Fruit fly (Drosophila melanogaster): ENCODE measurements around the gene Sidpn.
A peak's percentile ranks its signal among the peaks of the same experiment; 100 is the strongest.

Gene Sidpn

DNA sequence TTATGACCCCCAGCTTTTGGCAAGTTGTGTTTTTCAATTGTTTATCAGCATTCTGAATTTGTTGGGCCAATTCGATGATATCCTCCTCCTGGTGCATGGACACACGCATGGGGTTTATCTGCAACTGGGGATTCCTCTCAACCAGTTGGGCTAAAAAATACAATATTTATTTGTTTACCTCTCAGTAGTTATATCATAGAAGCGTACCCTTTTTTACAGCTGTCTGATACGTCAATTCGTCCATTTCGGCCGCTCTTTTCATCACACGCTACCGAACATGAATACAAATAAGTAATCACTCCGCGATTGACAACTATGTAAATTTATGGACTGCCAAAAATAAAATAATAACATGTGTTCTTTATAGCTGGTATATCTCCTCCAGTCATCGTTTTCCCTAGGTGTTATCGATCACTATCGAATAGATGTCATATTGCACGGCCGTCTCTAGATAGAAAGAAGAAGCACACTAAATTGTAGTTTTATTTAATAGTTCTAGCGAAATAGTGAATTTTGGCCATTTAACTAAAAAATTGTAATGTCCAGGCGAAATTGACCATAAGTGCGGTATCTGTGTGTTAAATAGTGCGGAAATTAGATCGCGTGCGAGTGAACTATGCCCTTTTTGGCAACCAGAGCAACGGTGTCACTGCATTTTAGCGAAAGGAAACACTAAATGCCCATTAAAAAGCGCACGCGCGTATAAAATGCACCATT is 6.9 kb downstream of the Sidpn start, which contains the start of the genes mib2 and CG31800 (continued):
- TF ChIP-seq CG6808 (GFP tag; optimal IDR thresholded peaks at IDR 0.05): peak; percentile 13
- no peak for TF ChIP-seq Gug (GFP tag; IDR thresholded peaks at IDR 0.05)
- no peak for TF ChIP-seq Lpt (GFP tag; optimal IDR thresholded peaks at IDR 0.05)
- no peak for TF ChIP-seq eg (GFP tag; IDR thresholded peaks at IDR 0.05)
- TF ChIP-seq fkh (GFP tag; optimal IDR thresholded peaks at IDR 0.05): peak; percentile 36
- TF ChIP-seq Smox (GFP tag; optimal IDR thresholded peaks at IDR 0.05): no peak
- TF ChIP-seq dac (GFP tag; optimal IDR thresholded peaks at IDR 0.05): no peak
- TF ChIP-seq Met (GFP tag; optimal IDR thresholded peaks at IDR 0.05): no peak
- TF ChIP-seq CG34406 (GFP tag; optimal IDR thresholded peaks at IDR 0.05): no peak
- no peak for TF ChIP-seq CG6792 (GFP tag; optimal IDR thresholded peaks at IDR 0.05)
- no peak for TF ChIP-seq CG9139 (GFP tag; optimal IDR thresholded peaks at IDR 0.05)
- TF ChIP-seq fd85E (GFP tag; optimal IDR thresholded peaks at IDR 0.05): no peak
- TF ChIP-seq acj6 (GFP tag; optimal IDR thresholded peaks at IDR 0.05): peak; percentile 3
- TF ChIP-seq CG7368 (GFP tag; optimal IDR thresholded peaks at IDR 0.05): no peak
- TF ChIP-seq CG11294 (GFP tag; IDR thresholded peaks at IDR 0.05): no peak
- TF ChIP-seq CG6854 (GFP tag; optimal IDR thresholded peaks at IDR 0.05): no peak
- no peak for TF ChIP-seq CG3032 (tag; optimal IDR thresholded peaks at IDR 0.05)
- TF ChIP-seq Hr4 (GFP tag; optimal IDR thresholded peaks at IDR 0.05): no peak
- no peak for TF ChIP-seq topi (GFP tag; optimal IDR thresholded peaks at IDR 0.05)
- TF ChIP-seq pdm3 (GFP tag; optimal IDR thresholded peaks at IDR 0.05): no peak
- peak; percentile 16 for TF ChIP-seq achi (GFP tag; optimal IDR thresholded peaks at IDR 0.05)
- no peak for TF ChIP-seq Hr38 (GFP tag; optimal IDR thresholded peaks at IDR 0.05)
- no peak for TF ChIP-seq net (GFP tag; optimal IDR thresholded peaks at IDR 0.05)
- TF ChIP-seq CG8319 (GFP tag; optimal IDR thresholded peaks at IDR 0.05): no peak
- TF ChIP-seq CG11902 (GFP tag; optimal IDR thresholded peaks at IDR 0.05): no peak
- TF ChIP-seq CG16779 (tag; optimal IDR thresholded peaks at IDR 0.05): no peak

dm6 chr2L:19035013-19035412 is 7.5 kb downstream of the Sidpn start:
- TF ChIP-seq Eip93F (GFP tag; optimal IDR thresholded peaks at IDR 0.05) (peak; percentile 37), esn (GFP tag; optimal IDR thresholded peaks at IDR 0.05) (no peak), svp (GFP tag) (peak; percentile 90)

- TF ChIP-seq topi (GFP tag; optimal IDR thresholded peaks at IDR 0.05): no peak
- peak; percentile 31 for TF ChIP-seq pdm3 (GFP tag; optimal IDR thresholded peaks at IDR 0.05)
- no peak for TF ChIP-seq CG8319 (GFP tag; optimal IDR thresholded peaks at IDR 0.05)
- no peak for TF ChIP-seq CG10669 (GFP tag; optimal IDR thresholded peaks at IDR 0.05)
- no peak for TF ChIP-seq Sox15 (GFP tag; optimal IDR thresholded peaks at IDR 0.05)
- no peak for TF ChIP-seq CG6163 (GFP tag; IDR thresholded peaks at IDR 0.05)
- no peak for TF ChIP-seq CG15336 (GFP tag; IDR thresholded peaks at IDR 0.05)
- TF ChIP-seq CG32006 (GFP tag; optimal IDR thresholded peaks at IDR 0.05): peak; percentile 34
- TF ChIP-seq CG11902 (GFP tag; optimal IDR thresholded peaks at IDR 0.05): no peak
- peak; percentile 14 for TF ChIP-seq esn (GFP tag; optimal IDR thresholded peaks at IDR 0.05)
- TF ChIP-seq dac (GFP tag; optimal IDR thresholded peaks at IDR 0.05): no peak
- TF ChIP-seq CG3919 (GFP tag; optimal IDR thresholded peaks at IDR 0.05): peak; percentile 11
- peak; percentile 14 for TF ChIP-seq CG8632 (GFP tag; optimal IDR thresholded peaks at IDR 0.05)
- TF ChIP-seq ss (GFP tag; optimal IDR thresholded peaks at IDR 0.05): peak in 1 of 2 experiments; percentile 7
- TF ChIP-seq CG10631 (GFP tag; optimal IDR thresholded peaks at IDR 0.05): no peak
- no peak for TF ChIP-seq fd85E (GFP tag; optimal IDR thresholded peaks at IDR 0.05)
- no peak for TF ChIP-seq CG11294 (GFP tag; IDR thresholded peaks at IDR 0.05)
- peak; percentile 48 for TF ChIP-seq CG1621 (tag; optimal IDR thresholded peaks at IDR 0.05)
- TF ChIP-seq Eip78C (GFP tag): peak; percentile 82
- no peak for TF ChIP-seq fkh (GFP tag; optimal IDR thresholded peaks at IDR 0.05)
- TF ChIP-seq dsx (GFP tag; optimal IDR thresholded peaks at IDR 0.05; ENCODE audit: poor library complexity, severe bottlenecking): no peak
- TF ChIP-seq Sox102F (GFP tag; optimal IDR thresholded peaks at IDR 0.05): no peak
- no peak for TF ChIP-seq CG9139 (GFP tag; optimal IDR thresholded peaks at IDR 0.05)
- TF ChIP-seq CG6276 (GFP tag; optimal IDR thresholded peaks at IDR 0.05): peak; percentile 1
- no peak for TF ChIP-seq Ets96B (tag; optimal IDR thresholded peaks at IDR 0.05)
- no peak for TF ChIP-seq Hr38 (GFP tag; optimal IDR thresholded peaks at IDR 0.05)
- no peak for TF ChIP-seq salr (GFP tag; optimal IDR thresholded peaks at IDR 0.05)
- no peak for TF ChIP-seq lz (GFP tag; optimal IDR thresholded peaks at IDR 0.05)
- no peak for TF ChIP-seq CG31627 (GFP tag; optimal IDR thresholded peaks at IDR 0.05)
These were observed 8.7 kb downstream of the Sidpn start for dm6 chr2L:19036105-19036714.

Data from whole organism, prepupa.